Fruit fly (Drosophila melanogaster) whole organism: ENCODE measurements around the gene CG43094.

Experiments used
- CG8478 ChIP-seq: fragments of >200 bp; optimal IDR thresholded peaks from 2 replicates; lab custom pipeline; 2018; ENCODE audit warnings: inconsistent platforms
- Dll ChIP-seq: fragments of >200 bp; optimal IDR thresholded peaks from 2 replicates; lab custom pipeline; 2017
- EcR ChIP-seq, 2 experiments: fragments of >200 bp; optimal IDR thresholded peaks; 2 replicates each; lab custom pipeline; 2017; ENCODE audit warnings: missing biosample characterization in 2 of 2, missing genetic modification characterization in 2 of 2, missing genetic modification reagents in 2 of 2
- pan ChIP-seq: fragments of >200 bp; optimal IDR thresholded peaks from 2 replicates; lab custom pipeline; 2017
- psq ChIP-seq: fragments of >200 bp; optimal IDR thresholded peaks from 2 replicates; lab custom pipeline; 2017
- usp ChIP-seq: fragments of >200 bp; optimal IDR thresholded peaks from 2 replicates; lab custom pipeline; 2017; ENCODE audit warnings: missing biosample characterization, missing genetic modification characterization, mixed read lengths

DNA sequence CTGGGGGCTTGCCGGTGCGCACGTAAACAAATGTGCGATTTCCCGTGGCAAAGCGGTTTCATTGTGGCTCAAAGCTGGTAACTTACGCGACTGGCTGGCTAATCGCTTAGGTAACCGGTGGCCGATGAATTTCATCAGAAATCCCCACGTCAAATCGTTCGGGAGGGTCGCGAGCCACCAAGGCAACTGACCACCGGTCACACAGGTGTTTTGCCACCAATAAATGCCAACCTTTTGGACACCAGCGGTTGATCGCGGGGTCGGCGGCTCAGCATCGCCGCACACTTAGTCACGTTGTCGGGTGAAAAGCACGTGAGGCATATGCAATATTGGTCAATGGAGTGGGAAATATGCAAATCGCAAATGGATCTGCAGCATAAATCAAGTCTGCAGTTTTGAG lies 5.7 kb upstream of the CG43094 start:
- TF ChIP-seq pan (no peak), Dll (lab: Kevin White, UChicago) (no peak), psq (lab: Kevin White, UChicago) (no peak), EcR (GFP tag; optimal IDR thresholded peaks at IDR 0.05; lab: Kevin White, UChicago) (no peak), usp (GFP tag; lab: Kevin White, UChicago) (no peak), CG8478 (no peak)
